Worm (Caenorhabditis elegans): Measurements from ENCODE around the gene T17A3.12.
"Not testable (repeated sequence)": the region's sequence is repeated elsewhere in the genome, so short reads cannot be mapped to it uniquely, and the experiment has no call there.

Gene T17A3.12

ce11 chrIII:117210-117609, 27.8 kb downstream of the T17A3.12 start, which contains the start of gene C29F9.5:
C29F9.5 (plus strand) TSS chrIII:117510.
- no peak for TF ChIP-seq lin-14 (GFP tag; optimal IDR thresholded peaks at IDR 0.05)
- no peak for TF ChIP-seq vab-15 (tag; optimal IDR thresholded peaks at IDR 0.05)
- no peak for TF ChIP-seq ceh-8 (GFP tag; optimal IDR thresholded peaks at IDR 0.05)
- TF ChIP-seq unc-86 (tag; optimal IDR thresholded peaks at IDR 0.05) = no peak
- no peak for TF ChIP-seq ceh-63 (GFP tag; optimal IDR thresholded peaks at IDR 0.05)
- no peak for TF ChIP-seq fos-1 (tag; optimal IDR thresholded peaks at IDR 0.05)
- TF ChIP-seq hpl-2 (GFP tag; optimal IDR thresholded peaks at IDR 0.05) = no peak
- no peak for TF ChIP-seq irx-1 (tag; optimal IDR thresholded peaks at IDR 0.05)
- no peak for TF ChIP-seq hlh-17 (GFP tag; optimal IDR thresholded peaks at IDR 0.05; ENCODE audit: borderline replicate concordance)
- no peak for TF ChIP-seq nhr-90 (tag; optimal IDR thresholded peaks at IDR 0.05; ENCODE audit: poor library complexity)
- no peak for TF ChIP-seq unc-130 (tag; optimal IDR thresholded peaks at IDR 0.05)
- no peak for TF ChIP-seq nhr-11 (tag; optimal IDR thresholded peaks at IDR 0.05)

ce11 chrIII:114603-115002, 30.4 kb downstream of the T17A3.12 start, which contains the start of gene C29F9.6:
C29F9.6 (plus strand) TSS chrIII:114903.
- no peak for TF ChIP-seq C16A3.4 (tag; optimal IDR thresholded peaks at IDR 0.05)
- TF ChIP-seq efl-1 (optimal IDR thresholded peaks at IDR 0.05) = no peak
- peak in 1 of 2 experiments; percentile 66 for TF ChIP-seq efl-1 (GFP tag; optimal IDR thresholded peaks at IDR 0.05 in 1 of 2)
- no peak for TF ChIP-seq nhr-237 (tag; optimal IDR thresholded peaks at IDR 0.05)

DNA sequence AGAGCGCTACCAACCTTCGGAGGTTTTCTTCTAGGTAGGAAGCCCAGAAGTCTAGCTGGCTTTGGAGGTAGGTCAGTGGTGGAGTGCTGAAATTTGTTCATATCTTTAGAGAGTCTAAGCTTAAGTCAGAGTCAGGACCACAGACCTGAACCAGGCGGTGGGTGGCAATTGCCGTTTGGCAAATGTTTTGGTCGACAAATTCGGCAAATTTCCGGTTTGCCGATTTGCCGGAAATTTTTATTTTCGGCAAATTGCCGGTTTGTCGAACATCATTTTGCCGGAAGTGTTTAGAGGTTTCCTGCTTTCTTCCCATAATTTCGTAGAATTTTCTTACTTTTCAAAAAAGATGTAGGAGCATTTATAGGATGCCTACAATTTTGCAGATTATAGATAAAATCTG, 46.2 kb downstream of the T17A3.12 start, which contains the start of gene C29F9.9:
Gene C29F9.9, minus strand, starts transcription at position 101 of the 400 bp plus-strand sequence.
- not testable (repeated sequence) for TF ChIP-seq snpc-4, xbp-1, tbx-2 (tag; optimal IDR thresholded peaks at IDR 0.05)

ce11 chrIII:97018-97417, 48.0 kb downstream of the T17A3.12 start, which contains the start of gene C29F9.8:
C29F9.8 (minus strand) TSS chrIII:97118.
- not testable (repeated sequence) for TF ChIP-seq nhr-77 (tag; optimal IDR thresholded peaks at IDR 0.05); nhr-28 (tag; optimal IDR thresholded peaks at IDR 0.05); unc-98 (GFP tag; IDR thresholded peaks at IDR 0.05)

DNA sequence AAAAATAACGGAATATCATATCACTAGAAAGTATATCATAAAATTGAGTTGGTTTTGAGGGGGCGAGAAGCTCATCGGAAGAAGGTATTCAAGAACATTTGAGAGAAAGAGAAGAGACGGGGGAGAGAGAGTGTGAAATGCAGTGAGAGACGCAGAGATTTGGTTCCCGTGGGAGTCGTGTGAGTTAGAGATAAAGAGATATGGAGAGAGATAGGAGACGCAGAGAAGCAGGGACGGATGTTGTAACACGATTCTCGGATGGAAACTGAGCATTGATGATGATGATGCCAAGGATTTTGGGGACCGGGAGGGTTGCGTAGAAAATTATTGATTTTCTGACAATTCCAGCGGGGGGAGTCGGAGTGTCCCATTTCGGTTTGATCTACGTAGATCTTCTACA, 48.8 kb downstream of the T17A3.12 start:
- TF ChIP-seq alr-1 (tag; optimal IDR thresholded peaks at IDR 0.05; ENCODE audit: borderline replicate concordance) (no peak), blmp-1 (tag; optimal IDR thresholded peaks at IDR 0.05) (peak; percentile 18), mab-9 (GFP tag; IDR thresholded peaks at IDR 0.05) (no peak), lsy-2 (tag; optimal IDR thresholded peaks at IDR 0.05) (peak; percentile 48 to 49), dsc-1 (tag; optimal IDR thresholded peaks at IDR 0.05) (peak; percentile 72), xbp-1 (tag; optimal IDR thresholded peaks at IDR 0.05) (peak; percentile 4), snpc-4 (tag; optimal IDR thresholded peaks at IDR 0.05) (no peak), nhr-28 (tag; optimal IDR thresholded peaks at IDR 0.05) (no peak), lin-13 (GFP tag; optimal IDR thresholded peaks at IDR 0.05) (peak; percentile 14), unc-86 (tag; optimal IDR thresholded peaks at IDR 0.05) (no peak), tbx-2 (tag; optimal IDR thresholded peaks at IDR 0.05) (peak; percentile 62), nhr-19 (GFP tag; conservative IDR thresholded peaks at IDR 0.05) (peak; percentile 62), pqm-1 (tag; optimal IDR thresholded peaks at IDR 0.05) (no peak), ztf-11 (tag; optimal IDR thresholded peaks at IDR 0.05) (no peak), unc-62 (GFP tag; optimal IDR thresholded peaks at IDR 0.05) (no peak), nhr-84 (tag; optimal IDR thresholded peaks at IDR 0.05) (no peak), lin-14 (GFP tag; optimal IDR thresholded peaks at IDR 0.05) (peak; percentile 64), pax-3 (tag; optimal IDR thresholded peaks at IDR 0.05) (no peak), nhr-90 (tag; optimal IDR thresholded peaks at IDR 0.05; ENCODE audit: poor library complexity) (no peak), aly-2 (tag; optimal IDR thresholded peaks at IDR 0.05) (no peak), nhr-71 (tag; optimal IDR thresholded peaks at IDR 0.05) (peak; percentile 81), swsn-7 (tag; optimal IDR thresholded peaks at IDR 0.05) (peak; percentile 50), lir-3 (tag; optimal IDR thresholded peaks at IDR 0.05; ENCODE audit: poor library complexity) (no peak), ets-5 (GFP tag; IDR thresholded peaks at IDR 0.05) (no peak), efl-1 (optimal IDR thresholded peaks at IDR 0.05) (peak; percentile 64 to 79), efl-1 (GFP tag; optimal IDR thresholded peaks at IDR 0.05 in 1 of 2) (peak in 1 of 2 experiments; percentile 94), dpl-1 (GFP tag; optimal IDR thresholded peaks at IDR 0.05) (peak in 1 of 3 experiments; percentile 15), nhr-20 (tag; optimal IDR thresholded peaks at IDR 0.05) (peak; percentile 7), snu-23 (GFP tag; optimal IDR thresholded peaks at IDR 0.05) (peak; percentile 72), rnt-1 (tag; optimal IDR thresholded peaks at IDR 0.05) (peak; percentile 87), elt-2 (tag; optimal IDR thresholded peaks at IDR 0.05) (no peak)

All from whole organism, L1 larva.